Fruit fly (Drosophila melanogaster) whole organism, adult: ENCODE data around the gene CG13994.

Experiments used
- CG14711 ChIP-seq: fragments of 200-800 bp; sonication (Bioruptor generic); optimal IDR thresholded peaks from 2 replicates; lab custom pipeline; 2018; ENCODE audit warnings: missing biosample characterization, mild to moderate bottlenecking, missing genetic modification characterization, moderate library complexity
- CG33017 ChIP-seq: fragments of 200-800 bp; sonication (Bioruptor generic); optimal IDR thresholded peaks from 2 replicates; lab custom pipeline; 2018; ENCODE audit warnings: missing biosample characterization, mild to moderate bottlenecking, missing genetic modification characterization, moderate library complexity
- CG5204 ChIP-seq: fragments of 200-800 bp; sonication (Bioruptor generic); optimal IDR thresholded peaks from 2 replicates; lab custom pipeline; 2016; ENCODE audit warnings: missing biosample characterization, missing genetic modification characterization
- CG7045 ChIP-seq: fragments of 200-800 bp; sonication (Bioruptor generic); optimal IDR thresholded peaks from 2 replicates; lab custom pipeline; 2017; ENCODE audit warnings: missing biosample characterization, mild to moderate bottlenecking, missing genetic modification characterization
- CG7101 ChIP-seq: fragments of 200-800 bp; sonication (Bioruptor generic); optimal IDR thresholded peaks from 2 replicates; lab custom pipeline; 2018; ENCODE audit warnings: missing biosample characterization, mild to moderate bottlenecking, missing genetic modification characterization, moderate library complexity
- Clk ChIP-seq: fragments of 200-800 bp; sonication (Bioruptor generic); optimal IDR thresholded peaks from 2 replicates; lab custom pipeline; 2017; ENCODE audit warnings: missing biosample characterization, missing genetic modification characterization
- Hr96 ChIP-seq: fragments of 200-800 bp; sonication (Bioruptor generic); optimal IDR thresholded peaks from 2 replicates; lab custom pipeline; 2016; ENCODE audit warnings: missing biosample characterization, missing genetic modification characterization
- Mnt ChIP-seq: fragments of 200-800 bp; sonication (Bioruptor generic); optimal IDR thresholded peaks from 2 replicates; lab custom pipeline; 2016; ENCODE audit warnings: missing biosample characterization, mild to moderate bottlenecking, missing genetic modification characterization
- cic ChIP-seq: fragments of 200-800 bp; sonication (Bioruptor generic); optimal IDR thresholded peaks from 2 replicates; lab custom pipeline; 2017; ENCODE audit warnings: missing biosample characterization, mild to moderate bottlenecking, missing genetic modification characterization, moderate library complexity
- cnc ChIP-seq, 2 experiments: fragments of >200 bp; optimal IDR thresholded peaks; 2 replicates each; lab custom pipeline; 2017
- kay ChIP-seq: fragments of 200-800 bp; sonication (Bioruptor generic); peaks from one replicate; lab custom pipeline; 2016; ENCODE audit warnings: missing biosample characterization, missing genetic modification characterization, borderline replicate concordance
- ovo ChIP-seq: fragments of 200-800 bp; sonication (Bioruptor generic); optimal IDR thresholded peaks from 2 replicates; lab custom pipeline; 2016; ENCODE audit warnings: missing biosample characterization, missing genetic modification characterization
- tj ChIP-seq: fragments of 200-800 bp; sonication (Bioruptor generic); optimal IDR thresholded peaks from 3 replicates; lab custom pipeline; 2017; ENCODE audit warnings: missing biosample characterization, mild to moderate bottlenecking, missing genetic modification characterization, moderate library complexity
- toe ChIP-seq: fragments of 200-800 bp; sonication (Bioruptor generic); optimal IDR thresholded peaks from 2 replicates; lab custom pipeline; 2016; ENCODE audit warnings: missing biosample characterization, missing genetic modification characterization

- TF ChIP-seq Mnt = peak; percentile 54
- peak; percentile 29 for TF ChIP-seq toe
- peak; percentile 81 for TF ChIP-seq kay (GFP tag; lab: Kevin White, UChicago)
- no peak for TF ChIP-seq ovo (GFP tag; lab: Kevin White, UChicago)
- no peak for TF ChIP-seq CG33017 (tag; lab: Kevin White, UChicago)
- peak; percentile 22 for TF ChIP-seq Clk
- TF ChIP-seq CG7045 = no peak
- no peak for TF ChIP-seq CG5204
- no peak for TF ChIP-seq cnc (optimal IDR thresholded peaks at IDR 0.05; lab: Kevin White, UChicago)
- peak; percentile 42 for TF ChIP-seq CG7101 (tag; lab: Kevin White, UChicago)
- TF ChIP-seq Hr96 = peak; percentile 34
- TF ChIP-seq tj (GFP tag; lab: Kevin White, UChicago) = peak; percentile 70
- no peak for TF ChIP-seq CG14711 (tag; lab: Kevin White, UChicago)
- TF ChIP-seq cic (GFP tag; lab: Kevin White, UChicago) = peak; percentile 89
Measured at dm6 chr2L:6081134-6081832, 18.5 kb downstream of the CG13994 start.
